Worm (Caenorhabditis elegans) whole organism, mixed stage, embryonic: Measurements from ENCODE around the gene T10C6.15.

ENCODE experiments used
- bed-3 ChIP-seq: fragments of 200-800 bp; sonication (Bioruptor generic); optimal IDR thresholded peaks from 3 replicates; lab custom pipeline; 2018; ENCODE audit warnings: mild to moderate bottlenecking, missing genetic modification characterization, moderate library complexity, missing compliant biosample characterization
- blmp-1 ChIP-seq: fragments of 150-350 bp; optimal IDR thresholded peaks from 2 replicates; lab custom pipeline; 2014; ENCODE audit warnings: missing biosample characterization, missing genetic modification characterization
- ceh-39 ChIP-seq: fragments of 150-350 bp; optimal IDR thresholded peaks from 2 replicates; lab custom pipeline; 2014; ENCODE audit warnings: missing biosample characterization, missing genetic modification characterization
- ceh-43 ChIP-seq: fragments of 200-800 bp; sonication (Bioruptor generic); optimal IDR thresholded peaks from 2 replicates; lab custom pipeline; 2018; ENCODE audit warnings: mild to moderate bottlenecking, missing genetic modification characterization, moderate library complexity, missing compliant biosample characterization
- ces-1 ChIP-seq: fragments of 150-350 bp; optimal IDR thresholded peaks from 2 replicates; lab custom pipeline; 2014; ENCODE audit warnings: missing biosample characterization, missing genetic modification reagents, missing genetic modification characterization
- cnd-1 ChIP-seq: fragments of 200-800 bp; sonication (Bioruptor generic); optimal IDR thresholded peaks from 2 replicates; lab custom pipeline; 2018; ENCODE audit warnings: mild to moderate bottlenecking, missing genetic modification characterization, missing compliant biosample characterization
- drap-1 ChIP-seq: fragments of 200-800 bp; sonication (Bioruptor generic); optimal IDR thresholded peaks from 3 replicates; lab custom pipeline; 2018; ENCODE audit warnings: mild to moderate bottlenecking, missing genetic modification characterization, missing compliant biosample characterization
- elt-3 ChIP-seq: fragments of 150-350 bp; optimal IDR thresholded peaks from 2 replicates; lab custom pipeline; 2014; ENCODE audit warnings: missing biosample characterization, missing genetic modification characterization
- ham-2 ChIP-seq: fragments of 200-800 bp; sonication (Bioruptor generic); optimal IDR thresholded peaks from 2 replicates; lab custom pipeline; 2018; ENCODE audit warnings: mild to moderate bottlenecking, missing genetic modification characterization, missing compliant biosample characterization
- hlh-1 ChIP-seq: fragments of 150-350 bp; optimal IDR thresholded peaks from 2 replicates; lab custom pipeline; 2014; ENCODE audit warnings: missing biosample characterization, missing genetic modification reagents, missing genetic modification characterization
- lin-13 ChIP-seq: fragments of 150-350 bp; optimal IDR thresholded peaks from 2 replicates; lab custom pipeline; 2014; ENCODE audit warnings: missing biosample characterization, missing genetic modification characterization
- lsy-2 ChIP-seq: fragments of 150-350 bp; optimal IDR thresholded peaks from 2 replicates; lab custom pipeline; 2014; ENCODE audit warnings: missing biosample characterization, missing genetic modification characterization
- mab-5 ChIP-seq: fragments of 150-350 bp; optimal IDR thresholded peaks from 2 replicates; lab custom pipeline; 2014; ENCODE audit warnings: missing biosample characterization, missing genetic modification characterization
- mep-1 ChIP-seq: fragments of 150-350 bp; optimal IDR thresholded peaks from 2 replicates; lab custom pipeline; 2017; ENCODE audit warnings: missing biosample characterization, missing genetic modification reagents, missing genetic modification characterization, inconsistent platforms
- nhr-12 ChIP-seq: fragments of 150-350 bp; optimal IDR thresholded peaks from 2 replicates; lab custom pipeline; 2014; ENCODE audit warnings: missing biosample characterization, missing genetic modification characterization
- nhr-2 ChIP-seq: fragments of 150-350 bp; optimal IDR thresholded peaks from 2 replicates; lab custom pipeline; 2014; ENCODE audit warnings: missing biosample characterization, missing genetic modification characterization
- nhr-237 ChIP-seq: fragments of 150-350 bp; optimal IDR thresholded peaks from 2 replicates; lab custom pipeline; 2014; ENCODE audit warnings: missing biosample characterization, missing genetic modification characterization
- nhr-28 ChIP-seq: fragments of 150-350 bp; optimal IDR thresholded peaks from 2 replicates; lab custom pipeline; 2014; ENCODE audit warnings: missing biosample characterization, missing genetic modification characterization
- nhr-76 ChIP-seq: sonication (generic microtip); optimal IDR thresholded peaks from 2 replicates; lab custom pipeline; 2017; ENCODE audit warnings: missing biosample characterization, missing genetic modification characterization
- pha-4 ChIP-seq: fragments of 150-350 bp; optimal IDR thresholded peaks from 2 replicates; lab custom pipeline; 2018; ENCODE audit warnings: missing biosample characterization, missing genetic modification reagents, missing genetic modification characterization
- sem-2 ChIP-seq: fragments of 200-800 bp; sonication (Bioruptor generic); optimal IDR thresholded peaks from 2 replicates; lab custom pipeline; 2018; ENCODE audit warnings: mild to moderate bottlenecking, missing genetic modification characterization, missing compliant biosample characterization
- snpc-4 ChIP-seq: fragments of 150-350 bp; optimal IDR thresholded peaks from 2 replicates; lab custom pipeline; 2014; ENCODE audit warnings: missing biosample characterization, missing genetic modification characterization
- sptf-1 ChIP-seq: sonication (generic microtip); optimal IDR thresholded peaks from 2 replicates; lab custom pipeline; 2017; ENCODE audit warnings: mild to moderate bottlenecking, missing genetic modification characterization, moderate library complexity, missing compliant biosample characterization
- tbx-8 ChIP-seq: fragments of 200-800 bp; sonication (Bioruptor generic); optimal IDR thresholded peaks from 2 replicates; lab custom pipeline; 2018; ENCODE audit warnings: mild to moderate bottlenecking, missing genetic modification characterization, moderate library complexity, missing compliant biosample characterization
- unc-120 ChIP-seq: sonication (generic microtip); optimal IDR thresholded peaks from 2 replicates; lab custom pipeline; 2017; ENCODE audit warnings: missing genetic modification characterization, missing compliant biosample characterization; ENCODE audit not compliant: poor library complexity, severe bottlenecking
- unc-62 ChIP-seq: fragments of 150-350 bp; optimal IDR thresholded peaks from 2 replicates; lab custom pipeline; 2014; ENCODE audit warnings: missing biosample characterization, missing genetic modification reagents, missing genetic modification characterization
- zip-8 ChIP-seq: fragments of 150-350 bp; optimal IDR thresholded peaks from 2 replicates; lab custom pipeline; 2014; ENCODE audit warnings: missing biosample characterization, missing genetic modification characterization
- ztf-11 ChIP-seq: fragments of 150-350 bp; optimal IDR thresholded peaks from 2 replicates; lab custom pipeline; 2014; ENCODE audit warnings: missing biosample characterization, missing genetic modification characterization

Gene T10C6.15

DNA sequence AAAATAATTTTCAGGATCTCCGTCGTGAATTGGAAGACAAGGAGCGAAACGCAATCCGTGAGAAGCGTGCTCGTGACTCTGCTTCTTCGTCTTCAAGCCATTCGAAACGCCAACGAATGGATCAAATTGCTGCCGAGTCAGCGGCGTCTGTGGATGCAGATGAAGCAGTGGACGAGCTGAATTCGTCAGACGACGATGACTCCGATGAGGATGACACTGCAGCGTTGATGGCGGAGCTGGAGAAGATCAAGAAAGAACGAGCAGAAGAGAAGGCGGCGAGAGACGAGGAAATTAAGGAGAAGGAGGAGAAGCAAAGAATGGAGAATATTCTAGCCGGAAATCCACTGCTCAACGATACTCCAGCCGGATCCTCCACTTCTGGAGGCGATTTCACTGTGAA is 22.2 kb downstream of the T10C6.15 start:
- TF ChIP-seq lin-13 = no peak
- TF ChIP-seq pha-4 (tag; lab: Kevin White, UChicago) = no peak
- no peak for TF ChIP-seq tbx-8 (GFP tag; lab: Kevin White, UChicago)
- TF ChIP-seq snpc-4 (tag; lab: Kevin White, UChicago) = no peak
- no peak for TF ChIP-seq ztf-11 (tag; lab: Kevin White, UChicago)

DNA sequence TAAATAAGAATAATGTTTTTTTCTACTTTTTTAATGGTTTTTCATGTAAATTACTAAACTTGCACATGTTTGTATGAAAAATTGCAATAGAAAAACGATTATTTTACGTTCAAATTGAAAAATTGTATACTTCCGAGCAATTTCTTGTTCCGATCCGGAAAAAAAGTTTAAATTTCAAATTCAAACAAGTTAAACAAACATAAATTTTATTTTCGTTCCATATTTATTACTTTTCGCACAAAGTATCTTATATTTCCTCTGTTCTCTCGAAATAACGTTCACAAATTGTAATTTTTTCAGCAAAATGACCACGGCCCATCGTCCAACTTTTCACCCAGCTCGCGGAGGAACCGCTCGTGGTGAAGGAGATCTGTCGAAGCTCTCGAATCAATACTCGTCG is 22.7 kb downstream of the T10C6.15 start, which contains the start of gene cwc-15:
Gene cwc-15, plus strand, starts transcription at position 301 of the 400 bp plus-strand sequence.
- no peak for TF ChIP-seq ham-2 (GFP tag; lab: Kevin White, UChicago)
- TF ChIP-seq cnd-1 (tag; lab: Kevin White, UChicago) = no peak
- TF ChIP-seq mab-5 (tag; lab: Kevin White, UChicago) = no peak
- TF ChIP-seq blmp-1 (tag; lab: Kevin White, UChicago) = no peak
- no peak for TF ChIP-seq elt-3 (tag; lab: Kevin White, UChicago)
- no peak for TF ChIP-seq ztf-11 (tag; lab: Kevin White, UChicago)
- no peak for TF ChIP-seq unc-62 (GFP tag; lab: Kevin White, UChicago)
- no peak for TF ChIP-seq unc-120 (tag; lab: Kevin White, UChicago)
- no peak for TF ChIP-seq sem-2 (GFP tag; lab: Kevin White, UChicago)
- TF ChIP-seq sptf-1 (tag; lab: Kevin White, UChicago) = no peak
- no peak for TF ChIP-seq ceh-39 (tag; lab: Kevin White, UChicago)
- no peak for TF ChIP-seq hlh-1
- no peak for TF ChIP-seq nhr-12
- no peak for TF ChIP-seq zip-8 (tag; lab: Kevin White, UChicago)
- TF ChIP-seq nhr-2 = no peak

DNA sequence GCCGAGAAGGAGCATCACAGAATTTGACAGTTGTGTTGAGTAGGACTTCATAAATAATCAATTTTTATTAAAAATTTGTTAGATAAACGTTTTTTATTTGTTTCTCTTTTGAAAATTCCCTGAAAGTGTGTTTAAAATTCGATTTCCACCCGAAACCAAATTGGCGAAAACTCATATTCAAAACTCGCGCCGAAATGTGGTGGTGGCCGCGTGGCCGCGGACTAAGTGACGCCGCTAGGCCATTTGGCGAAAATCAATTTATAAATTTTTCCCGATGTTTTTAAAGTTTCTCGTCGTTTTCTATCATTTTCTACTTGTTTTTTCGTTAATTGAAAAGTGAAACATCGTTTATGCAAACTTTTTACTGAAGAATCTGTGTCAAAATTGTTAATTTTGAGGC is 23.1 kb downstream of the T10C6.15 start:
- TF ChIP-seq hlh-1 = no peak
- TF ChIP-seq sptf-1 (tag; lab: Kevin White, UChicago) = peak; percentile 59

DNA sequence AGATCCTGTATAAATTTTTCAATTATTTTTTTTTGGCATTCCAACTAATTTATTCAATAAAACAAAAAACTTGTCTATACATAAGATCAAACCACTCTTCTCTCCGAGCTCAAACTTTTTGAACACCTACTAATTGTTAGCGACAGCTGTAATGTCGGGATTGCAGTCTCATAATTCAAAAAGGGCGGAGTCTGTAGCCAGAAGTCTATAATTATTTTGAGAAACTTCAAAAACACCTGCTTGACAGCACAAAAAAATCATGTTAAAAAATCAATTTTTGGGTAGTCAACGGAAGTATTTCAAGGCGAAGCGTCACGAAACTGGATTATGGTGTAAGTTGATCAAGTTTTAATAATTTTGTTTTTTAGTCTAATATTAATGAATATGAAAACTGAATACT is 25.7 kb downstream of the T10C6.15 start, which contains the start of gene srx-44:
Gene srx-44, plus strand, starts transcription at position 301 of the 400 bp plus-strand sequence.
- TF ChIP-seq nhr-76 (tag; lab: Kevin White, UChicago) (no peak), hlh-1 (no peak), mep-1 (tag; lab: Kevin White, UChicago) (no peak), mab-5 (tag; lab: Kevin White, UChicago) (no peak), ham-2 (GFP tag; lab: Kevin White, UChicago) (no peak), ces-1 (GFP tag; lab: Kevin White, UChicago) (no peak), nhr-2 (no peak), elt-3 (tag; lab: Kevin White, UChicago) (no peak), bed-3 (GFP tag; lab: Kevin White, UChicago) (no peak)

DNA sequence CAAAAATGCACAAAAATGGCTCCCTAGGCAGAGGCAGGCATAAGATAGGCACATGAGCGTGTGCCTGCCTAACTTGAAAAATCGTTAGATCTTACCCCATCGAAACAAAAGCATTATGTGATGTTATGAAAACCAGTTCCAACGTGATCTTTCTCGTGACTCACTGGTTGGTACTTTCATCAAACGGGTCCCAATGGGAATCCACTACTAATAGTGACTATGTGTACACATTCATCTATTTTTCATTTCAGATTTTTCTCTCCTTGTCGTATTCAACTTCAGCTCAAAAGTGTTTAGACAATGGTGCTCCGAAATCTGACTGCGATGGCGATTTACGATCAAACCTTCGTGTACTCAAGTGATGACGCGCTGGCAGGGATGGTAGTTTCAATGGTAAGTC is 28.1 kb downstream of the T10C6.15 start, which contains the start of gene srx-43:
Gene srx-43, plus strand, starts transcription at position 301 of the 400 bp plus-strand sequence.
- no peak for TF ChIP-seq nhr-237
- no peak for TF ChIP-seq unc-120 (tag; lab: Kevin White, UChicago)

DNA sequence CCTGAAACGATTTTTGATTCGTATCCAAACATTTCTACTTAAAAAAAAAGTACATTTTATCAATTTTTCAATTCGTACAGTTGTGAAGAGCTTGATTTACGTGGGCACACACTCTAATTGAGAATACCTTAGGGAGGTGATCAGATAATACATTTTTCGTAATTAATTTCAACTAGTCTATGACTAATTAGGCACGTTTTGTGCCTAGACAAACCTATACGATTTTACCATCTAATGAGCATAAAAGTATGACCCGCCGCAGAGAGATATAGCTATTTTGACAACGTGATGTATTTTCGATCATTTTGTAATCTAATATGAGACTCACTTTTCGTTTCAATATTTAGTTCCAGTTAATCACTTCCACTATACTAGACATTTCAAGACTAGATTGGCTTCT is 28.8 kb downstream of the T10C6.15 start:
- TF ChIP-seq unc-120 (tag; lab: Kevin White, UChicago) (no peak), nhr-237 (no peak), nhr-2 (no peak), ham-2 (GFP tag; lab: Kevin White, UChicago) (no peak), snpc-4 (tag; lab: Kevin White, UChicago) (no peak), blmp-1 (tag; lab: Kevin White, UChicago) (no peak), ztf-11 (tag; lab: Kevin White, UChicago) (no peak), ces-1 (GFP tag; lab: Kevin White, UChicago) (no peak), nhr-76 (tag; lab: Kevin White, UChicago) (no peak), drap-1 (GFP tag; lab: Kevin White, UChicago) (no peak), bed-3 (GFP tag; lab: Kevin White, UChicago) (no peak)
- TF ChIP-seq, all 35 proteins: peak for 0

DNA sequence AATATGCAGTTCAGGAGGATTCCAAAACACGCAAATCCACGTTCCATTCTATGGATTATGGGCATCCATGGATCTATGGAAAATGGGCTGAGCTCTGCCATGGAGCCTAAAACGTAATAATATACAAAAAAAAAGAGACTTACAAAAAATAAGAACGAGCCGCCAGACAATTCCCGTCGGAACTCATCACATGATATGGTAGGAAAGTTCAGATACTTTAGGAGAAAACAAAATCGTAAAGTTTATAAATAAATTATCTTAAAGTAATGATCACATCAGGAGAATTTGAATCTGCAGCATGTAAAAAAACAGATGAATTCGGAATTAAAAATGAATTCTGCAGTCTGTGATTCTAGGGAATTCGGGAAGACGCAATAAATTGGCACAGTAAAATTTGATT is 30.1 kb downstream of the T10C6.15 start, which contains the start of gene str-232:
Gene str-232, minus strand, starts transcription at position 101 of the 400 bp plus-strand sequence.
- TF ChIP-seq tbx-8 (GFP tag; lab: Kevin White, UChicago) (no peak), hlh-1 (no peak), ces-1 (GFP tag; lab: Kevin White, UChicago) (no peak), nhr-28 (tag; lab: Kevin White, UChicago) (no peak), nhr-237 (no peak), ceh-39 (tag; lab: Kevin White, UChicago) (no peak), ceh-43 (no peak), nhr-76 (tag; lab: Kevin White, UChicago) (no peak), mab-5 (tag; lab: Kevin White, UChicago) (no peak), lsy-2 (no peak), ham-2 (GFP tag; lab: Kevin White, UChicago) (no peak)
